Fruit fly (Drosophila melanogaster) Kc167 (cell line): ENCODE measurements around the gene et.

Experiments
- Myc ChIP-seq: fragments of >200 bp; optimal IDR thresholded peaks from 2 replicates; lab custom pipeline; 2017; ENCODE audit warnings: missing external identifiers
- Sin3A ChIP-seq: fragments of >200 bp; optimal IDR thresholded peaks from 2 replicates; lab custom pipeline; 2018; ENCODE audit warnings: missing external identifiers
- h ChIP-seq: fragments of >200 bp; optimal IDR thresholded peaks from 3 replicates; lab custom pipeline; 2018; ENCODE audit warnings: missing external identifiers
- insv ChIP-seq: fragments of >200 bp; optimal IDR thresholded peaks from 3 replicates; lab custom pipeline; 2018; ENCODE audit warnings: missing external identifiers
- psq ChIP-seq: fragments of >200 bp; optimal IDR thresholded peaks from 2 replicates; lab custom pipeline; 2017; ENCODE audit warnings: missing external identifiers
- ttk ChIP-seq: sonication (Bioruptor generic); optimal IDR thresholded peaks from 2 replicates; lab custom pipeline; 2017; ENCODE audit warnings: missing external identifiers

DNA sequence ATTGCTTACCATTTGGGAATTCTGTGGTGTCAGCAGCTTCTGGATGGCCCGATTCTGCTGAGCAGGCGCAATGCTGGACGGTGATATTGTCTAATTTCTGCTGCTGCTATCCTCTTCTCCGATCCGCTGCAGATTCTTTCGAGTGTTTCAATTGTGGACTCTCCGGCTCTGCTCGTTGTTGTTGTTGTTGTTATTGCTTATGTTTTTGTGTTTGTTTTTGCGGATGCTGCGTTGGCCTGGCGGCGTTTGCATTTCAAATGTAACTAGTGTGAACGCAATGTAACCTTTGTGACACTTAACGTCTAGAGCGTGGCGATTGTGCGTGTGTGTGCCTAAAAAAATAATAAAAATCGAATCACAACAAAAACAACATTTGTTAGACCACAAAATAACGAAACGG, 36.2 kb upstream of the et start:
- TF ChIP-seq psq (lab: Kevin White, UChicago) (no peak), h (no peak), Sin3A (lab: Kevin White, UChicago) (no peak), Myc (no peak), insv (no peak), ttk (lab: Kevin White, UChicago) (no peak)
